Fruit fly (Drosophila melanogaster) whole organism, embryonic: Measurements from ENCODE around the gene Teh1.

Experiments used
- Antp ChIP-seq: fragments of 200-800 bp; sonication (Bioruptor generic); optimal IDR thresholded peaks from 3 replicates; lab custom pipeline; 2016; ENCODE audit warnings: missing biosample characterization, missing genetic modification characterization
- CG10431 ChIP-seq: fragments of 200-800 bp; sonication (Bioruptor generic); optimal IDR thresholded peaks from 3 replicates; lab custom pipeline; 2018; ENCODE audit warnings: missing biosample characterization, mild to moderate bottlenecking, missing genetic modification characterization
- CG10462 ChIP-seq: fragments of 200-800 bp; sonication (Bioruptor generic); optimal IDR thresholded peaks from 2 replicates; lab custom pipeline; 2016; ENCODE audit warnings: missing biosample characterization, missing genetic modification characterization
- CG11560 ChIP-seq: fragments of 200-800 bp; sonication (Bioruptor generic); IDR thresholded peaks from 3 replicates; pipeline ENCODE4 v1.3.6; 2022; ENCODE audit warnings: missing biosample characterization, missing genetic modification characterization
- CG12104 ChIP-seq: fragments of 200-800 bp; sonication (Bioruptor generic); optimal IDR thresholded peaks from 3 replicates; lab custom pipeline; 2016; ENCODE audit warnings: missing biosample characterization, missing genetic modification characterization
- CG12942 ChIP-seq: fragments of 200-800 bp; sonication (Bioruptor generic); optimal IDR thresholded peaks from 3 replicates; lab custom pipeline; 2016; ENCODE audit warnings: missing biosample characterization, missing genetic modification characterization
- CG17385 ChIP-seq: fragments of 200-800 bp; sonication (Bioruptor generic); optimal IDR thresholded peaks from 3 replicates; lab custom pipeline; 2018; ENCODE audit warnings: missing biosample characterization, mild to moderate bottlenecking, missing genetic modification characterization
- CG17912 ChIP-seq: fragments of 200-800 bp; sonication (Bioruptor generic); optimal IDR thresholded peaks from 2 replicates; lab custom pipeline; 2018; ENCODE audit warnings: missing biosample characterization, mild to moderate bottlenecking, missing genetic modification characterization
- CG1832 ChIP-seq: fragments of 200-800 bp; sonication (Bioruptor generic); optimal IDR thresholded peaks from 2 replicates; lab custom pipeline; 2017; ENCODE audit warnings: missing biosample characterization, mild to moderate bottlenecking, missing genetic modification characterization, inconsistent platforms
- CG18619 ChIP-seq: fragments of 200-800 bp; sonication (Bioruptor generic); optimal IDR thresholded peaks from 3 replicates; lab custom pipeline; 2017; ENCODE audit warnings: missing biosample characterization, mild to moderate bottlenecking, missing genetic modification characterization
- CG2116 ChIP-seq: fragments of 200-800 bp; sonication (Bioruptor generic); optimal IDR thresholded peaks from 3 replicates; lab custom pipeline; 2018; ENCODE audit warnings: missing biosample characterization, mild to moderate bottlenecking, missing genetic modification characterization
- CG2199 ChIP-seq: fragments of 200-800 bp; sonication (Bioruptor generic); IDR thresholded peaks from 3 replicates; pipeline ENCODE4 v1.3.6; 2022; ENCODE audit warnings: missing biosample characterization, missing genetic modification characterization
- CG32772 ChIP-seq: fragments of 200-800 bp; sonication (Bioruptor generic); IDR thresholded peaks from 2 replicates; pipeline ENCODE4 v1.3.6; 2022; ENCODE audit warnings: missing biosample characterization, missing genetic modification characterization
- CG3995 ChIP-seq: fragments of 200-800 bp; sonication (Bioruptor generic); optimal IDR thresholded peaks from 3 replicates; lab custom pipeline; 2016; ENCODE audit warnings: missing biosample characterization, missing genetic modification characterization
- CG43689 ChIP-seq: fragments of 200-800 bp; sonication (Bioruptor generic); IDR thresholded peaks from 2 replicates; pipeline ENCODE4 v1.3.6; 2022; ENCODE audit warnings: missing biosample characterization, missing genetic modification characterization
- CG4424 ChIP-seq: fragments of 200-800 bp; sonication (Bioruptor generic); optimal IDR thresholded peaks from 3 replicates; lab custom pipeline; 2016; ENCODE audit warnings: missing biosample characterization, missing genetic modification characterization
- CG7357 ChIP-seq: fragments of 200-800 bp; sonication (Bioruptor generic); IDR thresholded peaks from 3 replicates; pipeline ENCODE4 v1.3.6; 2022; ENCODE audit warnings: missing biosample characterization, missing genetic modification characterization
- CG7556 ChIP-seq: fragments of 200-800 bp; sonication (Bioruptor generic); optimal IDR thresholded peaks from 2 replicates; lab custom pipeline; 2017; ENCODE audit warnings: missing biosample characterization, mild to moderate bottlenecking, missing genetic modification characterization
- CG8089 ChIP-seq: fragments of 200-800 bp; sonication (Bioruptor generic); optimal IDR thresholded peaks from 3 replicates; lab custom pipeline; 2016; ENCODE audit warnings: missing biosample characterization, missing genetic modification characterization
- CG8359 ChIP-seq: fragments of 200-800 bp; sonication (Bioruptor generic); optimal IDR thresholded peaks from 2 replicates; lab custom pipeline; 2017; ENCODE audit warnings: missing biosample characterization, mild to moderate bottlenecking, missing genetic modification characterization, borderline replicate concordance
- CG8765 ChIP-seq: fragments of 200-800 bp; sonication (Bioruptor generic); IDR thresholded peaks from 2 replicates; pipeline ENCODE4 v1.3.6; 2022; ENCODE audit warnings: missing biosample characterization, missing genetic modification characterization
- CG9817 ChIP-seq: fragments of 200-800 bp; sonication (Bioruptor generic); optimal IDR thresholded peaks from 2 replicates; lab custom pipeline; 2018; ENCODE audit warnings: missing biosample characterization, mild to moderate bottlenecking, missing genetic modification characterization, moderate library complexity
- Dp ChIP-seq: fragments of 200-800 bp; sonication (Bioruptor generic); optimal IDR thresholded peaks from 2 replicates; lab custom pipeline; 2018; ENCODE audit warnings: missing biosample characterization, mild to moderate bottlenecking, missing genetic modification characterization, moderate library complexity
- Drgx ChIP-seq: fragments of 200-800 bp; sonication (Bioruptor generic); IDR thresholded peaks from 2 replicates; pipeline ENCODE4 v1.3.6; 2022; ENCODE audit warnings: missing biosample characterization, missing genetic modification characterization
- Elba2 ChIP-seq: fragments of 200-800 bp; sonication (Bioruptor generic); optimal IDR thresholded peaks from 3 replicates; lab custom pipeline; 2016; ENCODE audit warnings: missing biosample characterization, missing genetic modification characterization
- Fer3 ChIP-seq: fragments of 200-800 bp; sonication (Bioruptor generic); optimal IDR thresholded peaks from 2 replicates; lab custom pipeline; 2018; ENCODE audit warnings: missing biosample characterization, mild to moderate bottlenecking, missing genetic modification characterization, moderate library complexity
- Med ChIP-seq: fragments of 200-800 bp; sonication (Bioruptor generic); peaks from one replicate; lab custom pipeline; 2016; ENCODE audit warnings: missing biosample characterization, missing genetic modification characterization, mild to moderate bottlenecking, inconsistent platforms, moderate library complexity
- Nf-YC ChIP-seq: fragments of 200-800 bp; optimal IDR thresholded peaks from 3 replicates; lab custom pipeline; 2019; ENCODE audit warnings: missing biosample characterization, mild to moderate bottlenecking, missing genetic modification characterization, moderate library complexity
- Pdp1 ChIP-seq, 2 experiments: fragments of 200-800 bp; sonication (Bioruptor generic); optimal IDR thresholded peaks; 3 replicates each; lab custom pipeline; 2016; ENCODE audit warnings: missing biosample characterization in 2 of 2, missing genetic modification characterization in 2 of 2, mild to moderate bottlenecking in 1 of 2, moderate library complexity in 1 of 2
- Stat92E ChIP-seq, 3 experiments: fragments of >200 bp in 2 of 3; fragments of 200-800 bp in 1 of 3; sonication (Bioruptor generic) in 1 of 3; optimal IDR thresholded peaks; 2 replicates each; lab custom pipeline; 2017 to 2019; ENCODE audit warnings: missing biosample characterization in 3 of 3, missing genetic modification characterization in 3 of 3, mild to moderate bottlenecking in 1 of 3, moderate library complexity in 1 of 3
- Vsx1 ChIP-seq: fragments of 200-800 bp; sonication (Bioruptor generic); optimal IDR thresholded peaks from 2 replicates; lab custom pipeline; 2017; ENCODE audit warnings: missing biosample characterization, mild to moderate bottlenecking, missing genetic modification characterization, missing genetic modification reagents
- Xrp1 ChIP-seq: fragments of 200-800 bp; sonication (Bioruptor generic); IDR thresholded peaks from 2 replicates; pipeline ENCODE4 v1.3.6; 2022; ENCODE audit warnings: missing biosample characterization, missing genetic modification characterization
- ac ChIP-seq: fragments of 200-800 bp; sonication (Bioruptor generic); optimal IDR thresholded peaks from 3 replicates; lab custom pipeline; 2017; ENCODE audit warnings: missing biosample characterization, mild to moderate bottlenecking, missing genetic modification characterization
- ara ChIP-seq: fragments of 200-800 bp; sonication (Bioruptor generic); IDR thresholded peaks from 2 replicates; pipeline ENCODE4 v1.3.6; 2022; ENCODE audit warnings: missing biosample characterization, missing genetic modification characterization
- bigmax ChIP-seq: fragments of 200-800 bp; sonication (Bioruptor generic); optimal IDR thresholded peaks from 2 replicates; lab custom pipeline; 2018; ENCODE audit warnings: missing biosample characterization, mild to moderate bottlenecking, missing genetic modification characterization
- crp ChIP-seq, 2 experiments: fragments of 200-800 bp; sonication (Bioruptor generic); optimal IDR thresholded peaks; 2 replicates in 1 of 2; 3 replicates in 1 of 2; lab custom pipeline; 2017; ENCODE audit warnings: missing biosample characterization in 2 of 2, missing genetic modification characterization in 2 of 2, mild to moderate bottlenecking in 1 of 2, moderate library complexity in 1 of 2
- dpn ChIP-seq, 2 experiments: fragments of 200-800 bp; sonication (Bioruptor generic); optimal IDR thresholded peaks; 3 replicates each; lab custom pipeline; 2016; ENCODE audit warnings: missing biosample characterization in 2 of 2, missing genetic modification characterization in 2 of 2
- insv ChIP-seq, 2 experiments: fragments of 200-800 bp; sonication (Bioruptor generic); optimal IDR thresholded peaks; 3 replicates each; lab custom pipeline; 2016 to 2018; ENCODE audit warnings: missing biosample characterization in 2 of 2, missing genetic modification characterization in 2 of 2
- kni ChIP-seq: fragments of 200-800 bp; sonication (Bioruptor generic); optimal IDR thresholded peaks from 3 replicates; lab custom pipeline; 2017; ENCODE audit warnings: mild to moderate bottlenecking, missing biosample characterization, missing genetic modification reagents, missing genetic modification characterization
- lilli ChIP-seq: fragments of 200-800 bp; sonication (Bioruptor generic); optimal IDR thresholded peaks from 3 replicates; lab custom pipeline; 2016; ENCODE audit warnings: missing biosample characterization, missing genetic modification characterization
- scrt ChIP-seq: fragments of 200-800 bp; sonication (Bioruptor generic); optimal IDR thresholded peaks from 2 replicates; lab custom pipeline; 2018; ENCODE audit warnings: missing biosample characterization, mild to moderate bottlenecking, missing genetic modification characterization, moderate library complexity
- sd ChIP-seq: fragments of 200-800 bp; sonication (Bioruptor generic); optimal IDR thresholded peaks from 3 replicates; lab custom pipeline; 2018; ENCODE audit warnings: missing biosample characterization, mild to moderate bottlenecking, missing genetic modification characterization, moderate library complexity
- sens ChIP-seq: fragments of 200-800 bp; sonication (Bioruptor generic); peaks from one replicate; lab custom pipeline; 2016; ENCODE audit warnings: missing biosample characterization, missing genetic modification characterization
- sens-2 ChIP-seq: fragments of 200-800 bp; sonication (Bioruptor generic); IDR thresholded peaks from 2 replicates; pipeline ENCODE4 v1.3.6; 2022; ENCODE audit warnings: missing biosample characterization, missing genetic modification characterization
- sisA ChIP-seq: fragments of 200-800 bp; sonication (Bioruptor generic); IDR thresholded peaks from 2 replicates; pipeline ENCODE4 v1.3.6; 2022; ENCODE audit warnings: missing biosample characterization, missing genetic modification characterization
- so ChIP-seq: fragments of 200-800 bp; sonication (Bioruptor generic); IDR thresholded peaks from 3 replicates; pipeline ENCODE4 v1.3.6; 2022; ENCODE audit warnings: missing biosample characterization, missing genetic modification characterization
- sob ChIP-seq: fragments of 200-800 bp; sonication (Bioruptor generic); IDR thresholded peaks from 2 replicates; pipeline ENCODE4 v1.3.6; 2022; ENCODE audit warnings: missing biosample characterization, missing genetic modification characterization
- sqz ChIP-seq: fragments of 200-800 bp; sonication (Bioruptor generic); optimal IDR thresholded peaks from 3 replicates; lab custom pipeline; 2018; ENCODE audit warnings: missing biosample characterization, mild to moderate bottlenecking, missing genetic modification characterization
- usp ChIP-seq: fragments of >200 bp; optimal IDR thresholded peaks from 2 replicates; lab custom pipeline; 2017; ENCODE audit warnings: missing biosample characterization, missing genetic modification characterization

Gene Teh1

dm6 chr3R:9886341-9886959 lies 18.5 kb upstream of the Teh1 start (continued):
- TF ChIP-seq Pdp1 (GFP tag; optimal IDR thresholded peaks at IDR 0.05; lab: Kevin White, UChicago) (no peak), insv (GFP tag; optimal IDR thresholded peaks at IDR 0.05; lab: Kevin White, UChicago) (no peak), CG1832 (peak; percentile 81), sqz (GFP tag; lab: Kevin White, UChicago) (peak; percentile 35), CG17385 (GFP tag; lab: Kevin White, UChicago) (no peak), lilli (GFP tag; lab: Kevin White, UChicago) (no peak), scrt (peak; percentile 57), crp (GFP tag; optimal IDR thresholded peaks at IDR 0.05; lab: Kevin White, UChicago) (peak in 1 of 2 experiments; percentile 11), ac (peak; percentile 87), Elba2 (GFP tag; lab: Kevin White, UChicago) (no peak), bigmax (GFP tag; lab: Kevin White, UChicago) (no peak), sens-2 (GFP tag; lab: Robert Waterston, UW) (no peak), CG3995 (no peak), CG7357 (no peak), kni (peak; percentile 19), ara (no peak), CG2199 (GFP tag; lab: Robert Waterston, UW) (peak; percentile 66; the same call in 1 of the 3 replicates), Stat92E (GFP tag; optimal IDR thresholded peaks at IDR 0.05; lab: Kevin White, UChicago) (peak in 1 of 3 experiments; percentile 15), CG4424 (GFP tag; lab: Kevin White, UChicago) (no peak), dpn (GFP tag; optimal IDR thresholded peaks at IDR 0.05; lab: Kevin White, UChicago) (no peak), CG8089 (GFP tag; lab: Kevin White, UChicago) (no peak), CG12942 (GFP tag; lab: Kevin White, UChicago) (no peak), sob (GFP tag; lab: Robert Waterston, UW) (0 out of 2 replicates have a peak, but pooled peaks have one; percentile 9), Med (peak; percentile 81), CG9817 (no peak)
- TF ChIP-seq, all 482 proteins: peak for 21

- no peak for TF ChIP-seq CG17912 (GFP tag; lab: Kevin White, UChicago)
- peak; percentile 14; the same call in 1 of the 2 replicates for TF ChIP-seq CG32772 (GFP tag; lab: Robert Waterston, UW)
- TF ChIP-seq CG2116, result no peak
- TF ChIP-seq Fer3 (tag; lab: Kevin White, UChicago), result no peak
- TF ChIP-seq CG12104, result no peak
- no peak for TF ChIP-seq Xrp1 (GFP tag; lab: Robert Waterston, UW)
- no peak for TF ChIP-seq so (GFP tag; lab: Robert Waterston, UW)
- TF ChIP-seq Drgx (GFP tag; lab: Robert Waterston, UW), result no peak
- TF ChIP-seq Dp, result no peak
- TF ChIP-seq Nf-YC (tag; lab: Kevin White, UChicago), result no peak
- no peak for TF ChIP-seq CG11560 (tag; lab: Robert Waterston, UW)
- TF ChIP-seq Vsx1, result no peak
- TF ChIP-seq usp (GFP tag; lab: Kevin White, UChicago), result no peak
- TF ChIP-seq sd, result peak; percentile 12
- TF ChIP-seq CG10462 (GFP tag; lab: Kevin White, UChicago), result no peak
- TF ChIP-seq Antp, result no peak
- no peak for TF ChIP-seq CG10431 (GFP tag; lab: Kevin White, UChicago)
- TF ChIP-seq CG8359, result peak; percentile 97
- TF ChIP-seq CG18619 (GFP tag; lab: Kevin White, UChicago), result no peak
- peak; percentile 56 for TF ChIP-seq sens (GFP tag; lab: Kevin White, UChicago)
- TF ChIP-seq CG8765 (GFP tag; lab: Robert Waterston, UW), result no peak
- peak in 1 of 2 experiments; percentile 43 for TF ChIP-seq Pdp1 (GFP tag; optimal IDR thresholded peaks at IDR 0.05; lab: Kevin White, UChicago)
- TF ChIP-seq sisA (GFP tag; lab: Robert Waterston, UW), result no peak
- no peak for TF ChIP-seq CG43689
- TF ChIP-seq CG7556, result no peak
These were observed 17.8 kb upstream of the Teh1 start for dm6 chr3R:9885464-9886340.
